Fruit fly (Drosophila melanogaster) whole organism, embryonic: ENCODE data around the gene CG10513.

Source experiments
- Atf6 ChIP-seq: fragments of 200-800 bp; sonication (Bioruptor generic); IDR thresholded peaks from 2 replicates; pipeline ENCODE4 v1.3.6; 2022; ENCODE audit warnings: missing biosample characterization, missing genetic modification characterization
- CG10274 ChIP-seq: fragments of 200-800 bp; sonication (Bioruptor generic); optimal IDR thresholded peaks from 3 replicates; lab custom pipeline; 2017; ENCODE audit warnings: missing biosample characterization, mild to moderate bottlenecking, missing genetic modification characterization
- CG11695 ChIP-seq: fragments of 200-800 bp; sonication (Bioruptor generic); IDR thresholded peaks from 3 replicates; pipeline ENCODE4 v1.3.6; 2022; ENCODE audit warnings: missing biosample characterization, missing genetic modification characterization
- CG12769 ChIP-seq: fragments of 200-800 bp; sonication (Bioruptor generic); optimal IDR thresholded peaks from 2 replicates; lab custom pipeline; 2019; ENCODE audit warnings: missing biosample characterization, mild to moderate bottlenecking, missing genetic modification characterization, moderate library complexity
- CG13894 ChIP-seq: fragments of 200-800 bp; sonication (Bioruptor generic); optimal IDR thresholded peaks from 3 replicates; lab custom pipeline; 2018; ENCODE audit warnings: missing biosample characterization, mild to moderate bottlenecking, missing genetic modification characterization, moderate library complexity
- CG14965 ChIP-seq: fragments of 200-800 bp; sonication (Bioruptor generic); optimal IDR thresholded peaks from 2 replicates; lab custom pipeline; 2016; ENCODE audit warnings: missing biosample characterization, missing genetic modification characterization, borderline replicate concordance
- CG15601 ChIP-seq: fragments of 200-800 bp; sonication (Bioruptor generic); optimal IDR thresholded peaks from 3 replicates; lab custom pipeline; 2019; ENCODE audit warnings: missing biosample characterization, mild to moderate bottlenecking, missing genetic modification characterization, moderate library complexity
- CG1602 ChIP-seq: fragments of 200-800 bp; sonication (Bioruptor generic); optimal IDR thresholded peaks from 3 replicates; lab custom pipeline; 2016; ENCODE audit warnings: missing biosample characterization, missing genetic modification characterization
- CG2678 ChIP-seq: fragments of 200-800 bp; sonication (Bioruptor generic); optimal IDR thresholded peaks from 3 replicates; lab custom pipeline; 2019; ENCODE audit warnings: missing biosample characterization, mild to moderate bottlenecking, missing genetic modification characterization, moderate library complexity
- CG4360 ChIP-seq: fragments of 200-800 bp; sonication (Bioruptor generic); IDR thresholded peaks from 2 replicates; pipeline ENCODE4 v1.3.6; 2022; ENCODE audit warnings: missing biosample characterization, missing genetic modification characterization
- CG6175 ChIP-seq: fragments of 200-800 bp; sonication (Bioruptor generic); IDR thresholded peaks from 3 replicates; pipeline ENCODE4 v1.3.6; 2022; ENCODE audit warnings: missing biosample characterization, missing genetic modification characterization
- CG7839 ChIP-seq: fragments of 200-800 bp; sonication (Bioruptor generic); optimal IDR thresholded peaks from 3 replicates; lab custom pipeline; 2018; ENCODE audit warnings: missing biosample characterization, mild to moderate bottlenecking, missing genetic modification characterization, moderate library complexity
- Dll ChIP-seq: fragments of 200-800 bp; sonication (Bioruptor generic); IDR thresholded peaks from 4 replicates; pipeline ENCODE4 v1.3.6; 2022; ENCODE audit warnings: missing biosample characterization, missing genetic modification characterization; ENCODE audit not compliant: partially characterized antibody
- Eip74EF ChIP-seq, 2 experiments: fragments of 200-800 bp in 1 of 2; fragments of >200 bp in 1 of 2; sonication (Bioruptor generic) in 1 of 2; optimal IDR thresholded peaks; 2 replicates each; lab custom pipeline; 2017 to 2019; ENCODE audit warnings: missing biosample characterization in 2 of 2, missing genetic modification characterization in 2 of 2, mild to moderate bottlenecking in 1 of 2, moderate library complexity in 1 of 2
- Kr ChIP-seq: fragments of 200-800 bp; sonication (Bioruptor generic); optimal IDR thresholded peaks from 2 replicates; lab custom pipeline; 2017; ENCODE audit warnings: missing biosample characterization, mild to moderate bottlenecking, missing genetic modification characterization
- Lpt ChIP-seq: fragments of >200 bp; optimal IDR thresholded peaks from 2 replicates; lab custom pipeline; 2018; ENCODE audit warnings: missing biosample characterization, missing genetic modification characterization
- Med ChIP-seq: fragments of 200-800 bp; sonication (Bioruptor generic); peaks from one replicate; lab custom pipeline; 2016; ENCODE audit warnings: missing biosample characterization, missing genetic modification characterization, mild to moderate bottlenecking, inconsistent platforms, moderate library complexity
- NC2α ChIP-seq: fragments of 200-800 bp; sonication (Bioruptor generic); optimal IDR thresholded peaks from 2 replicates; lab custom pipeline; 2016; ENCODE audit warnings: missing biosample characterization, missing genetic modification characterization
- NC2β ChIP-seq: fragments of 200-800 bp; sonication (Bioruptor generic); optimal IDR thresholded peaks from 2 replicates; lab custom pipeline; 2016; ENCODE audit warnings: missing biosample characterization, missing genetic modification characterization
- Nf-YA ChIP-seq: fragments of 200-800 bp; sonication (Bioruptor generic); IDR thresholded peaks from 2 replicates; pipeline ENCODE4 v1.3.6; 2022; ENCODE audit warnings: missing biosample characterization, missing genetic modification characterization
- Oli ChIP-seq: fragments of 200-800 bp; sonication (Bioruptor generic); optimal IDR thresholded peaks from 2 replicates; lab custom pipeline; 2018; ENCODE audit warnings: missing biosample characterization, mild to moderate bottlenecking, missing genetic modification characterization, moderate library complexity
- TFAM ChIP-seq: fragments of 200-800 bp; sonication (Bioruptor generic); optimal IDR thresholded peaks from 2 replicates; lab custom pipeline; 2017; ENCODE audit warnings: missing biosample characterization, missing genetic modification characterization, inconsistent platforms
- abd-A ChIP-seq: fragments of 200-800 bp; sonication (Bioruptor generic); optimal IDR thresholded peaks from 3 replicates; lab custom pipeline; 2019; ENCODE audit warnings: missing biosample characterization, mild to moderate bottlenecking, missing genetic modification characterization, moderate library complexity
- bbx ChIP-seq: fragments of 200-800 bp; sonication (Bioruptor generic); IDR thresholded peaks from 2 replicates; pipeline ENCODE4 v1.3.6; 2022; ENCODE audit warnings: missing biosample characterization, missing genetic modification characterization; ENCODE audit not compliant: partially characterized antibody
- cato ChIP-seq: fragments of 200-800 bp; sonication (Bioruptor generic); optimal IDR thresholded peaks from 2 replicates; lab custom pipeline; 2016; ENCODE audit warnings: missing biosample characterization, missing genetic modification characterization, borderline replicate concordance
- caup ChIP-seq: fragments of 200-800 bp; sonication (Bioruptor generic); optimal IDR thresholded peaks from 3 replicates; lab custom pipeline; 2017; ENCODE audit warnings: missing biosample characterization, mild to moderate bottlenecking, missing genetic modification characterization, moderate library complexity; ENCODE audit not compliant: severe bottlenecking
- chinmo ChIP-seq: fragments of 200-800 bp; sonication (Bioruptor generic); IDR thresholded peaks from 4 replicates; pipeline ENCODE4 v1.3.6; 2022; ENCODE audit warnings: missing biosample characterization, missing genetic modification characterization; ENCODE audit not compliant: partially characterized antibody
- cwo ChIP-seq: fragments of 200-800 bp; sonication (Bioruptor generic); optimal IDR thresholded peaks from 3 replicates; lab custom pipeline; 2017; ENCODE audit warnings: missing biosample characterization, missing genetic modification characterization, mild to moderate bottlenecking, moderate library complexity, missing genetic modification reagents
- ems ChIP-seq: fragments of 200-800 bp; sonication (Bioruptor generic); optimal IDR thresholded peaks from 3 replicates; lab custom pipeline; 2016; ENCODE audit warnings: missing biosample characterization, missing genetic modification characterization
- esg ChIP-seq: fragments of 200-800 bp; sonication (Bioruptor generic); conservative IDR thresholded peaks from 2 replicates; pipeline ENCODE4 v1.3.6; 2022; ENCODE audit warnings: missing biosample characterization, missing genetic modification characterization
- eyg ChIP-seq: fragments of 200-800 bp; sonication (Bioruptor generic); optimal IDR thresholded peaks from 3 replicates; lab custom pipeline; 2016; ENCODE audit warnings: missing biosample characterization, missing genetic modification characterization
- fd96Cb ChIP-seq: fragments of 200-800 bp; sonication (Bioruptor generic); optimal IDR thresholded peaks from 2 replicates; lab custom pipeline; 2018; ENCODE audit warnings: missing biosample characterization, mild to moderate bottlenecking, missing genetic modification characterization, moderate library complexity
- luna ChIP-seq: fragments of 200-800 bp; sonication (Bioruptor generic); optimal IDR thresholded peaks from 2 replicates; lab custom pipeline; 2016; ENCODE audit warnings: missing biosample characterization, missing genetic modification characterization
- mirr ChIP-seq: fragments of 200-800 bp; sonication (Bioruptor generic); optimal IDR thresholded peaks from 3 replicates; lab custom pipeline; 2018; ENCODE audit warnings: missing biosample characterization, mild to moderate bottlenecking, missing genetic modification characterization
- nom ChIP-seq: fragments of 200-800 bp; sonication (Bioruptor generic); optimal IDR thresholded peaks from 2 replicates; lab custom pipeline; 2017; ENCODE audit warnings: missing biosample characterization, missing genetic modification characterization, mild to moderate bottlenecking, moderate library complexity, missing genetic modification reagents
- ranshi ChIP-seq: fragments of 200-800 bp; sonication (Bioruptor generic); IDR thresholded peaks from 2 replicates; pipeline ENCODE4 v1.3.6; 2022; ENCODE audit warnings: missing biosample characterization, missing genetic modification characterization
- sd ChIP-seq: fragments of 200-800 bp; sonication (Bioruptor generic); optimal IDR thresholded peaks from 3 replicates; lab custom pipeline; 2018; ENCODE audit warnings: missing biosample characterization, mild to moderate bottlenecking, missing genetic modification characterization, moderate library complexity
- sna ChIP-seq: fragments of 200-800 bp; sonication (Bioruptor generic); IDR thresholded peaks from 2 replicates; pipeline ENCODE4 v1.3.6; 2022; ENCODE audit warnings: missing biosample characterization, missing genetic modification characterization; ENCODE audit not compliant: partially characterized antibody
- sug ChIP-seq: fragments of 200-800 bp; optimal IDR thresholded peaks from 2 replicates; lab custom pipeline; 2019; ENCODE audit warnings: missing biosample characterization, mild to moderate bottlenecking, missing genetic modification characterization, moderate library complexity
- usp ChIP-seq: fragments of >200 bp; optimal IDR thresholded peaks from 2 replicates; lab custom pipeline; 2017; ENCODE audit warnings: missing biosample characterization, missing genetic modification characterization
- vvl ChIP-seq: fragments of 200-800 bp; sonication (Bioruptor generic); IDR thresholded peaks from 2 replicates; pipeline ENCODE4 v1.3.6; 2022; ENCODE audit warnings: missing biosample characterization, missing genetic modification characterization

Gene CG10513

dm6 chr3R:25238771-25239700 lies 38.0 kb downstream of the CG10513 start (continued):
- TF ChIP-seq eyg (GFP tag; lab: Kevin White, UChicago), result no peak
- 0 out of 4 replicates have a peak, but pooled peaks have one; percentile 44 for TF ChIP-seq chinmo (GFP tag; lab: Robert Waterston, UW)
- TF ChIP-seq Eip74EF (GFP tag; optimal IDR thresholded peaks at IDR 0.05; lab: Kevin White, UChicago), result peak in 1 of 2 experiments; percentile 10
- TF ChIP-seq cwo (GFP tag; lab: Kevin White, UChicago), result peak; percentile 64
- TF ChIP-seq nom (GFP tag; lab: Kevin White, UChicago), result peak; percentile 46
- no peak for TF ChIP-seq CG14965 (GFP tag; lab: Kevin White, UChicago)
- TF ChIP-seq TFAM (GFP tag; lab: Kevin White, UChicago), result no peak
- TF ChIP-seq CG2678 (tag; lab: Kevin White, UChicago), result no peak

- no peak for TF ChIP-seq bbx (GFP tag; lab: Robert Waterston, UW)
- TF ChIP-seq nom (GFP tag; lab: Kevin White, UChicago), result peak; percentile 34
- peak; percentile 64 for TF ChIP-seq CG4360 (GFP tag; lab: Robert Waterston, UW)
Observed at dm6 chr3R:25237314-25237713, 39.7 kb downstream of the CG10513 start, which contains the start of gene Jhbp7. Jhbp7 (plus strand) TSS chr3R:25237614.

- TF ChIP-seq sug (tag; lab: Kevin White, UChicago), result peak; percentile 3
- TF ChIP-seq esg (GFP tag; lab: Robert Waterston, UW), result no peak
- TF ChIP-seq vvl (GFP tag; lab: Robert Waterston, UW), result peak; percentile 36; the same call in 1 of the 2 replicates
- TF ChIP-seq CG15601, result no peak
- no peak for TF ChIP-seq Lpt (GFP tag; lab: Kevin White, UChicago)
- TF ChIP-seq cato (GFP tag; lab: Kevin White, UChicago), result no peak
- TF ChIP-seq Dll, result no peak
- TF ChIP-seq NC2β (GFP tag; lab: Kevin White, UChicago), result no peak
- TF ChIP-seq Oli (tag; lab: Kevin White, UChicago), result no peak
- no peak for TF ChIP-seq luna
- no peak for TF ChIP-seq CG1602 (GFP tag; lab: Kevin White, UChicago)
- TF ChIP-seq ems (GFP tag; lab: Kevin White, UChicago), result no peak
- no peak for TF ChIP-seq CG7839
- no peak for TF ChIP-seq CG11695 (GFP tag; lab: Robert Waterston, UW)
- TF ChIP-seq CG13894, result peak; percentile 4
- TF ChIP-seq CG6175 (GFP tag; lab: Robert Waterston, UW), result no peak
- TF ChIP-seq cwo (GFP tag; lab: Kevin White, UChicago), result peak; percentile 52
- TF ChIP-seq usp (GFP tag; lab: Kevin White, UChicago), result no peak
- TF ChIP-seq sna, result no peak
- peak; percentile 43 for TF ChIP-seq mirr (GFP tag; lab: Kevin White, UChicago)
- no peak for TF ChIP-seq ranshi
- no peak for TF ChIP-seq Atf6 (GFP tag; lab: Robert Waterston, UW)
- peak; percentile 62 for TF ChIP-seq abd-A (tag; lab: Kevin White, UChicago)
- TF ChIP-seq fd96Cb (tag; lab: Kevin White, UChicago), result no peak
- no peak for TF ChIP-seq caup (GFP tag; lab: Kevin White, UChicago)
- TF ChIP-seq CG12769 (tag; lab: Kevin White, UChicago), result peak; percentile 30
- TF ChIP-seq Kr (GFP tag; lab: Kevin White, UChicago), result no peak
- TF ChIP-seq NC2α (GFP tag; lab: Kevin White, UChicago), result no peak
- TF ChIP-seq sd (tag; lab: Kevin White, UChicago), result peak; percentile 89
- no peak for TF ChIP-seq Nf-YA (GFP tag; lab: Robert Waterston, UW)
- no peak for TF ChIP-seq CG10274 (GFP tag; lab: Kevin White, UChicago)
- TF ChIP-seq Med (GFP tag; lab: Kevin White, UChicago), result peak; percentile 65
- TF ChIP-seq, all 482 proteins: peak for 9
Observed at dm6 chr3R:25236121-25236520, 40.9 kb downstream of the CG10513 start.
